Worm (Caenorhabditis elegans): ENCODE results near the gene jmjd-1.1.

- TF ChIP-seq nhr-28 (tag; optimal IDR thresholded peaks at IDR 0.05) = no peak
- TF ChIP-seq aly-2 (tag; optimal IDR thresholded peaks at IDR 0.05) = no peak
- TF ChIP-seq lin-39 (tag; optimal IDR thresholded peaks at IDR 0.05) = no peak
- TF ChIP-seq pha-4 (tag; optimal IDR thresholded peaks at IDR 0.05) = no peak
- TF ChIP-seq pqm-1 (tag; optimal IDR thresholded peaks at IDR 0.05) = no peak
- no peak for TF ChIP-seq zag-1 (tag; optimal IDR thresholded peaks at IDR 0.05)
- no peak for TF ChIP-seq nhr-237 (tag; optimal IDR thresholded peaks at IDR 0.05)
- TF ChIP-seq elt-2 (tag; optimal IDR thresholded peaks at IDR 0.05) = no peak
- no peak for TF ChIP-seq unc-39 (tag; optimal IDR thresholded peaks at IDR 0.05)
- TF ChIP-seq nhr-12 (tag; optimal IDR thresholded peaks at IDR 0.05) = no peak
- TF ChIP-seq lin-15B (tag; optimal IDR thresholded peaks at IDR 0.05) = no peak
- TF ChIP-seq ztf-11 (tag; optimal IDR thresholded peaks at IDR 0.05) = no peak
Measured at ce11 chrII:11790458-11790857, 15.9 kb upstream of the jmjd-1.1 start, which contains the start of gene F43G6.4.

Measured in whole organism, L3 larva.